Fruit fly (Drosophila melanogaster): ENCODE measurements around the gene Ac3.

DNA sequence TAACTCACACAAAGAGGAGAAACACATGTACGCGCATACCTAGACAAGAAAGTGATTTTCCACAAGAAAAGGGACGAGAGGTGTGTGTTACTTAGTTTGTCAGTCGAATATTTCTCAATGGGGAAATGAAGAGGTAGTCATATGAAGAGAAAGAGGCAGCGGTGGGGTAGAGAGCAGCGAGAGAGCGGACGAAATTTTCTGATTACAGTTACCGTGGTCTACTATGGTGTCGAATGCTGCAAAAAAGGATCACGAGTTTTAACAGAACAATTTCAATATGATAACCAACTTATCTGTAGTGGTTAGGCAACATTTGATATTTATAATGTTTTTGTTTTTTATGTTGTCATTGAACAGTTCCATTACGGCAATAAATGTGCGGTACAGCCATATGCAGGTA lies 522 bp downstream of the Ac3 start:
- TF ChIP-seq CG8478 (optimal IDR thresholded peaks at IDR 0.05) (no peak), usp (GFP tag; optimal IDR thresholded peaks at IDR 0.05) (no peak), psq (optimal IDR thresholded peaks at IDR 0.05) (no peak)
